Worm (Caenorhabditis elegans) whole organism, young adult: ENCODE measurements around the gene F45D3.2.

Source experiments
- F22D6.2 ChIP-seq: sonication (generic microtip); optimal IDR thresholded peaks from 2 replicates; lab custom pipeline; 2016; ENCODE audit warnings: mild to moderate bottlenecking, missing genetic modification characterization, missing compliant biosample characterization
- Y95B8A.8 ChIP-seq: fragments of 200-800 bp; sonication (Bioruptor generic); IDR thresholded peaks from 2 replicates; pipeline ENCODE4 v1.3.6; 2022; ENCODE audit warnings: missing genetic modification reagents, missing genetic modification characterization, missing compliant biosample characterization
- ama-1 ChIP-seq, 3 experiments: fragments of 150-350 bp in 1 of 3; sonication (generic microtip) in 2 of 3; optimal IDR thresholded peaks; 2 replicates each; lab custom pipeline; 2014 to 2018; ENCODE audit warnings: missing biosample characterization in 2 of 3, missing genetic modification characterization in 2 of 3, missing genetic modification reagents in 2 of 3
- aptf-3 ChIP-seq: fragments of 200-800 bp; sonication (Bioruptor generic); IDR thresholded peaks from 2 replicates; pipeline ENCODE4 v1.3.6; 2022; ENCODE audit warnings: missing genetic modification characterization, missing compliant biosample characterization
- atf-7 ChIP-seq: sonication (generic microtip); optimal IDR thresholded peaks from 2 replicates; lab custom pipeline; 2017; ENCODE audit warnings: mild to moderate bottlenecking, missing genetic modification characterization, missing compliant biosample characterization
- attf-5 ChIP-seq: fragments of 200-800 bp; sonication (Bioruptor generic); optimal IDR thresholded peaks from 2 replicates; lab custom pipeline; 2018; ENCODE audit warnings: mild to moderate bottlenecking, missing genetic modification characterization, missing compliant biosample characterization
- bed-2 ChIP-seq: fragments of 200-800 bp; sonication (Bioruptor generic); IDR thresholded peaks from 2 replicates; pipeline ENCODE4 v1.3.6; 2022; ENCODE audit warnings: missing genetic modification reagents, missing genetic modification characterization, missing compliant biosample characterization
- ceh-27 ChIP-seq: fragments of 200-800 bp; sonication (Bioruptor generic); optimal IDR thresholded peaks from 2 replicates; lab custom pipeline; 2018; ENCODE audit warnings: mild to moderate bottlenecking, missing genetic modification characterization, moderate library complexity, missing compliant biosample characterization
- lsy-27 ChIP-seq: sonication (generic microtip); optimal IDR thresholded peaks from 2 replicates; lab custom pipeline; 2017; ENCODE audit warnings: missing genetic modification characterization, mild to moderate bottlenecking, missing compliant biosample characterization, antibody characterized with exemption, missing genotype, borderline replicate concordance; ENCODE audit not compliant: insufficient read depth
- snpc-1.1 ChIP-seq: sonication (generic microtip); optimal IDR thresholded peaks from 2 replicates; lab custom pipeline; 2017; ENCODE audit warnings: missing genetic modification characterization, mild to moderate bottlenecking, missing compliant biosample characterization, antibody characterized with exemption, moderate library complexity, missing genotype, missing genetic modification reagents; ENCODE audit not compliant: insufficient read depth
- xnd-1 ChIP-seq: sonication (generic microtip); optimal IDR thresholded peaks from 2 replicates; lab custom pipeline; 2016; ENCODE audit warnings: missing genotype, missing genetic modification reagents, missing genetic modification characterization, missing compliant biosample characterization
- ztf-28 ChIP-seq: fragments of 200-800 bp; sonication (Bioruptor generic); IDR thresholded peaks from 2 replicates; pipeline ENCODE4 v1.3.6; 2022; ENCODE audit warnings: missing genetic modification reagents, missing genetic modification characterization, missing compliant biosample characterization

ce11 chrV:12549604-12550003 is 8.8 kb downstream of the F45D3.2 start:
- TF ChIP-seq F22D6.2 = no peak
- TF ChIP-seq ztf-28 (GFP tag; lab: Robert Waterston, UW) = no peak
- TF ChIP-seq lsy-27 (tag; lab: Kevin White, UChicago) = no peak
- TF ChIP-seq xnd-1 = no peak
- no peak for TF ChIP-seq aptf-3
- TF ChIP-seq atf-7 (tag; lab: Kevin White, UChicago) = no peak
- no peak for TF ChIP-seq bed-2 (GFP tag; lab: Robert Waterston, UW)
- no peak for TF ChIP-seq snpc-1.1 (tag; lab: Kevin White, UChicago)
- TF ChIP-seq Y95B8A.8 (GFP tag; lab: Robert Waterston, UW) = no peak
- TF ChIP-seq ama-1 (optimal IDR thresholded peaks at IDR 0.05; lab: Kevin White, UChicago) = peak; percentile 81
- TF ChIP-seq ama-1 (GFP tag; optimal IDR thresholded peaks at IDR 0.05; lab: Kevin White, UChicago) = no peak
- no peak for TF ChIP-seq attf-5 (GFP tag; lab: Kevin White, UChicago)
- no peak for TF ChIP-seq ceh-27 (GFP tag; lab: Kevin White, UChicago)
